Fruit fly (Drosophila melanogaster) whole organism, embryonic: ENCODE measurements around the gene kz.

Experiments used
- CG8281 ChIP-seq: fragments of 200-800 bp; sonication (Bioruptor generic); optimal IDR thresholded peaks from 2 replicates; lab custom pipeline; 2018; ENCODE audit warnings: missing biosample characterization, mild to moderate bottlenecking, missing genetic modification characterization, moderate library complexity
- Stat92E ChIP-seq, 3 experiments: fragments of >200 bp in 2 of 3; fragments of 200-800 bp in 1 of 3; sonication (Bioruptor generic) in 1 of 3; optimal IDR thresholded peaks; 2 replicates each; lab custom pipeline; 2017 to 2019; ENCODE audit warnings: missing biosample characterization in 3 of 3, missing genetic modification characterization in 3 of 3, mild to moderate bottlenecking in 1 of 3, moderate library complexity in 1 of 3
- Usf ChIP-seq: fragments of 200-800 bp; sonication (Bioruptor generic); optimal IDR thresholded peaks from 2 replicates; lab custom pipeline; 2017; ENCODE audit warnings: missing genotype, missing biosample characterization, missing genetic modification characterization
- eyg ChIP-seq: fragments of 200-800 bp; sonication (Bioruptor generic); optimal IDR thresholded peaks from 3 replicates; lab custom pipeline; 2016; ENCODE audit warnings: missing biosample characterization, missing genetic modification characterization

dm6 chrX:2270557-2270930 is 28.7 kb upstream of the kz start, which contains the start of gene CG2924:
- no peak for TF ChIP-seq Usf (GFP tag; lab: Kevin White, UChicago)
- peak in 1 of 3 experiments; percentile 4 for TF ChIP-seq Stat92E (GFP tag; optimal IDR thresholded peaks at IDR 0.05; lab: Kevin White, UChicago)
- no peak for TF ChIP-seq CG8281 (tag; lab: Kevin White, UChicago)
- peak; percentile 59 for TF ChIP-seq eyg (GFP tag; lab: Kevin White, UChicago)
